Worm (Caenorhabditis elegans) whole organism, early embryonic: ENCODE results near the gene pbo-5.

Experiments used
- B0310.2 ChIP-seq: sonication (generic microtip); optimal IDR thresholded peaks from 2 replicates; lab custom pipeline; 2016; ENCODE audit warnings: mild to moderate bottlenecking, missing genetic modification characterization, missing compliant biosample characterization
- F13C5.2 ChIP-seq: sonication (generic microtip); optimal IDR thresholded peaks from 2 replicates; lab custom pipeline; 2017; ENCODE audit warnings: mild to moderate bottlenecking, missing genetic modification characterization, inconsistent platforms, missing compliant biosample characterization
- ama-1 ChIP-seq: fragments of 150-350 bp; optimal IDR thresholded peaks from 2 replicates; lab custom pipeline; 2014
- flt-1 ChIP-seq: fragments of 200-800 bp; sonication (Bioruptor generic); IDR thresholded peaks from 2 replicates; pipeline ENCODE4 v1.3.6; 2022; ENCODE audit warnings: missing genetic modification characterization, missing compliant biosample characterization
- hmg-4 ChIP-seq: fragments of 200-800 bp; sonication (Bioruptor generic); optimal IDR thresholded peaks from 2 replicates; lab custom pipeline; 2018; ENCODE audit warnings: mild to moderate bottlenecking, missing genetic modification characterization, missing compliant biosample characterization
- pes-1 ChIP-seq: fragments of 200-800 bp; sonication (Bioruptor generic); IDR thresholded peaks from 2 replicates; pipeline ENCODE4 v1.3.6; 2022; ENCODE audit warnings: missing genetic modification reagents, missing genetic modification characterization, missing compliant biosample characterization
- scrt-1 ChIP-seq: fragments of 200-800 bp; sonication (Bioruptor generic); IDR thresholded peaks from 2 replicates; pipeline ENCODE4 v1.3.6; 2022; ENCODE audit warnings: missing genetic modification characterization, missing compliant biosample characterization
- tbx-11 ChIP-seq: fragments of 200-800 bp; sonication (Bioruptor generic); IDR thresholded peaks from 2 replicates; pipeline ENCODE4 v1.3.6; 2022; ENCODE audit warnings: missing genetic modification characterization, missing compliant biosample characterization

DNA sequence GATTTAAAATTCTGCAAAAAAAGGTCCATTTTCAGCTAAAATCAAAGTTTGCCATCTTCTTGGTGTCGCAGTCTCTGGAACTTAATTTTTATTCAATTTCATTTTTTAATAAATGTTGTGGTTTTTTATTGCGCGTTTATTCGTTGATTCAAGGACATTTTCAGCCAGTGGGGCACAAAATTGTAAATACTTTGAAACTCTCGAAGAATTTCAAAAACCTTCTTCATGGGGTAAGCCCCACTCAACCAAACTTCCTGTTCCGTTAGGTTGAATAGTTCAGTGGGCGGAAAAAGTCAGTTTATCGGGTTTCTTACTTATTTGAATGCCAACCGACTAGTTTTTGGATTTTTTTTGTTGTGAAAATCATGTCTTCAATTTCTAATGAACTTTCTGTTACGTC is 5.1 kb upstream of the pbo-5 start, which contains the start of gene ttll-9:
- no peak for TF ChIP-seq scrt-1 (GFP tag; lab: Robert Waterston, UW)
- TF ChIP-seq ama-1 (lab: Kevin White, UChicago), result no peak
- TF ChIP-seq F13C5.2, result no peak
- no peak for TF ChIP-seq tbx-11 (GFP tag; lab: Robert Waterston, UW)
- TF ChIP-seq flt-1 (GFP tag; lab: Robert Waterston, UW), result no peak
- no peak for TF ChIP-seq B0310.2
- TF ChIP-seq hmg-4 (GFP tag; lab: Kevin White, UChicago), result no peak
- no peak for TF ChIP-seq pes-1
